ENCODE assay signal across 2 worm cellular contexts in genomic region chrIII:5018116-5018689, ce11.
TF ChIP-seq lines count a peak whose summit lies in the region.

wip-1 (plus strand) TSS chrIII:5018639.

TF ChIP-seq in whole organism, L1 larva, 84 proteins besides CTCF, POLR2A, EP300 and RAD21 (continued from another document):
- peak; percentile 90 for TF ChIP-seq blmp-1 (tag; optimal IDR thresholded peaks at IDR 0.05; lab: Kevin White, UChicago)
- peak; percentile 83 for TF ChIP-seq nhr-11 (tag; optimal IDR thresholded peaks at IDR 0.05; lab: Kevin White, UChicago)
- TF ChIP-seq F16B12.6 (tag; optimal IDR thresholded peaks at IDR 0.05; lab: Kevin White, UChicago), result peak; percentile 71
- TF ChIP-seq mab-9 (GFP tag; IDR thresholded peaks at IDR 0.05; lab: Robert Waterston, UW), result peak; percentile 89
- TF ChIP-seq ceh-88 (GFP tag; IDR thresholded peaks at IDR 0.05; lab: Robert Waterston, UW), result peak; percentile 95
- no peak for TF ChIP-seq tlp-1 (tag; optimal IDR thresholded peaks at IDR 0.05; lab: Kevin White, UChicago)
- peak; percentile 61 for TF ChIP-seq nhr-76 (tag; optimal IDR thresholded peaks at IDR 0.05; lab: Kevin White, UChicago)
- TF ChIP-seq zag-1 (tag; optimal IDR thresholded peaks at IDR 0.05; lab: Kevin White, UChicago), result peak; percentile 57
- peak; percentile 94 to 95 for TF ChIP-seq efl-1 (optimal IDR thresholded peaks at IDR 0.05; lab: Kevin White, UChicago)
- peak; percentile 86 to 99 for TF ChIP-seq efl-1 (GFP tag; optimal IDR thresholded peaks at IDR 0.05 in 1 of 2; lab: Kevin White, UChicago)
- peak; percentile 94 for TF ChIP-seq fos-1 (tag; optimal IDR thresholded peaks at IDR 0.05; lab: Kevin White, UChicago)
- peak; percentile 99 for TF ChIP-seq nhr-71 (tag; optimal IDR thresholded peaks at IDR 0.05; lab: Kevin White, UChicago)
- peak; percentile 90 for TF ChIP-seq hpl-2 (GFP tag; optimal IDR thresholded peaks at IDR 0.05; lab: Kevin White, UChicago)
- TF ChIP-seq lir-3 (tag; optimal IDR thresholded peaks at IDR 0.05; lab: Kevin White, UChicago; ENCODE audit: poor library complexity), result peak; percentile 91
- no peak for TF ChIP-seq ces-1 (GFP tag; optimal IDR thresholded peaks at IDR 0.05; lab: Kevin White, UChicago)
- TF ChIP-seq snu-23 (GFP tag; optimal IDR thresholded peaks at IDR 0.05; lab: Kevin White, UChicago), result peak; percentile 99
- TF ChIP-seq elt-2 (tag; optimal IDR thresholded peaks at IDR 0.05; lab: Kevin White, UChicago), result peak; percentile 91
- peak; percentile 97 for TF ChIP-seq unc-86 (tag; optimal IDR thresholded peaks at IDR 0.05; lab: Kevin White, UChicago)
- peak; percentile 12 to 18 for TF ChIP-seq egl-27 (tag; optimal IDR thresholded peaks at IDR 0.05; lab: Kevin White, UChicago)
- TF ChIP-seq hlh-17 (GFP tag; optimal IDR thresholded peaks at IDR 0.05; lab: Kevin White, UChicago; ENCODE audit: borderline replicate concordance), result no peak
- peak; percentile 95 for TF ChIP-seq ceh-8 (GFP tag; optimal IDR thresholded peaks at IDR 0.05; lab: Kevin White, UChicago)
- TF ChIP-seq nhr-84 (tag; optimal IDR thresholded peaks at IDR 0.05; lab: Kevin White, UChicago), result no peak
- peak; percentile 91 to 94 (median 92) for TF ChIP-seq dpl-1 (GFP tag; optimal IDR thresholded peaks at IDR 0.05; lab: Kevin White, UChicago)
- peak; percentile 99 for TF ChIP-seq swsn-7 (tag; optimal IDR thresholded peaks at IDR 0.05; lab: Kevin White, UChicago)
- peak; percentile 34 for TF ChIP-seq C34B4.2 (tag; optimal IDR thresholded peaks at IDR 0.05; lab: Kevin White, UChicago)

TF ChIP-seq in whole organism, young adult, 124 proteins besides CTCF, POLR2A, EP300 and RAD21 (continued from another document):
- TF ChIP-seq egl-44 (GFP tag; IDR thresholded peaks at IDR 0.05; lab: Robert Waterston, UW) (peak; percentile 96), cebp-1 (GFP tag; IDR thresholded peaks at IDR 0.05; lab: Robert Waterston, UW) (peak; percentile 90), cebp-1 (tag; optimal IDR thresholded peaks at IDR 0.05; lab: Kevin White, UChicago) (peak; percentile 97), F49E8.2 (tag; optimal IDR thresholded peaks at IDR 0.05; lab: Kevin White, UChicago; ENCODE audit: insufficient read depth) (peak; percentile 95), Y56A3A.18 (GFP tag; IDR thresholded peaks at IDR 0.05; lab: Robert Waterston, UW) (peak; percentile 95), gei-17 (GFP tag; optimal IDR thresholded peaks at IDR 0.05; lab: Kevin White, UChicago) (peak; percentile 85), Y53G8AR.9 (GFP tag; conservative IDR thresholded peaks at IDR 0.05; lab: Robert Waterston, UW) (peak; percentile 98), F39B2.1 (GFP tag; IDR thresholded peaks at IDR 0.05; lab: Robert Waterston, UW) (peak; percentile 93), F33H1.4 (GFP tag; IDR thresholded peaks at IDR 0.05; lab: Robert Waterston, UW) (peak; percentile 92), lag-1 (GFP tag; IDR thresholded peaks at IDR 0.05; lab: Robert Waterston, UW) (no peak), dpl-1 (GFP tag; optimal IDR thresholded peaks at IDR 0.05; lab: Kevin White, UChicago) (peak; percentile 86), unc-130 (GFP tag; optimal IDR thresholded peaks at IDR 0.05; lab: Kevin White, UChicago) (peak; percentile 96), hmg-20 (GFP tag; IDR thresholded peaks at IDR 0.05; lab: Robert Waterston, UW) (peak; percentile 88), ccch-3 (GFP tag; optimal IDR thresholded peaks at IDR 0.05; lab: Kevin White, UChicago) (no peak), die-1 (tag; optimal IDR thresholded peaks at IDR 0.05; lab: Kevin White, UChicago) (peak; percentile 72), aptf-2 (GFP tag; conservative IDR thresholded peaks at IDR 0.05; lab: Robert Waterston, UW) (peak; percentile 79), repo-1 (tag; optimal IDR thresholded peaks at IDR 0.05; lab: Kevin White, UChicago) (peak; percentile 96), snpc-3.4 (tag; optimal IDR thresholded peaks at IDR 0.05; lab: Kevin White, UChicago) (peak; percentile 96), fkh-3 (tag; optimal IDR thresholded peaks at IDR 0.05; lab: Kevin White, UChicago) (peak; percentile 21), F57C9.4 (tag; optimal IDR thresholded peaks at IDR 0.05; lab: Kevin White, UChicago) (no peak), hmg-1.2 (GFP tag; IDR thresholded peaks at IDR 0.05; lab: Robert Waterston, UW) (peak; percentile 98), mcd-1 (GFP tag; IDR thresholded peaks at IDR 0.05; lab: Robert Waterston, UW) (peak; percentile 96), B0261.1 (tag; optimal IDR thresholded peaks at IDR 0.05; lab: Kevin White, UChicago) (peak; percentile 34), unc-62 (GFP tag; optimal IDR thresholded peaks at IDR 0.05; lab: Kevin White, UChicago) (peak; percentile 17), aptf-3 (GFP tag; IDR thresholded peaks at IDR 0.05; lab: Robert Waterston, UW) (0 out of 2 replicates have a peak, but pooled peaks have one; percentile 24), lsy-27 (tag; optimal IDR thresholded peaks at IDR 0.05; lab: Kevin White, UChicago; ENCODE audit: borderline replicate concordance, insufficient read depth) (peak; percentile 81)
